Fruit fly (Drosophila melanogaster) whole organism, wandering third instar larva: ENCODE measurements around the gene CG45060.
A peak's percentile ranks its signal among the peaks of the same experiment; 100 is the strongest.

Experiments
- Abd-B ChIP-seq: fragments of >200 bp; optimal IDR thresholded peaks from 2 replicates; lab custom pipeline; 2017; ENCODE audit warnings: missing biosample characterization, missing genetic modification characterization
- CG32264 ChIP-seq: fragments of 200-800 bp; sonication (Bioruptor generic); optimal IDR thresholded peaks from 2 replicates; lab custom pipeline; 2016; ENCODE audit warnings: missing biosample characterization, missing genetic modification characterization
- CG9705 ChIP-seq: fragments of 200-800 bp; sonication (Bioruptor generic); optimal IDR thresholded peaks from 2 replicates; lab custom pipeline; 2018; ENCODE audit warnings: missing biosample characterization, mild to moderate bottlenecking, missing genetic modification characterization
- CrebA ChIP-seq: fragments of 200-800 bp; sonication (Bioruptor generic); optimal IDR thresholded peaks from 2 replicates; lab custom pipeline; 2016; ENCODE audit warnings: missing biosample characterization, mild to moderate bottlenecking, missing genetic modification characterization, borderline replicate concordance
- Dfd ChIP-seq: fragments of >200 bp; optimal IDR thresholded peaks from 2 replicates; lab custom pipeline; 2017; ENCODE audit warnings: missing biosample characterization, missing genetic modification characterization
- Dif ChIP-seq: fragments of 200-275, 200-300 bp; sonication (Bioruptor generic); optimal IDR thresholded peaks from 2 replicates; lab custom pipeline; 2018; ENCODE audit warnings: missing biosample characterization, missing genetic modification characterization; ENCODE audit not compliant: partially characterized antibody
- GATAd ChIP-seq: sonication (Bioruptor generic); optimal IDR thresholded peaks from 2 replicates; lab custom pipeline; 2016; ENCODE audit warnings: missing biosample characterization, missing genetic modification characterization
- HLH106 ChIP-seq: fragments of 200-800 bp; optimal IDR thresholded peaks from 3 replicates; lab custom pipeline; 2019; ENCODE audit warnings: missing biosample characterization, mild to moderate bottlenecking, missing genetic modification characterization, moderate library complexity
- Hnf4 ChIP-seq: fragments of 200-800 bp; sonication (Bioruptor generic); optimal IDR thresholded peaks from 2 replicates; lab custom pipeline; 2016; ENCODE audit warnings: missing biosample characterization, mild to moderate bottlenecking, missing genetic modification characterization
- Hr78 ChIP-seq: fragments of >200 bp; optimal IDR thresholded peaks from 2 replicates; lab custom pipeline; 2017; ENCODE audit warnings: missing biosample characterization, missing genetic modification characterization
- Hr83 ChIP-seq: fragments of 200-300 bp; sonication (Bioruptor generic); optimal IDR thresholded peaks from 2 replicates; lab custom pipeline; 2016; ENCODE audit warnings: missing biosample characterization, mild to moderate bottlenecking, missing genetic modification characterization, moderate library complexity; ENCODE audit not compliant: poor library complexity, severe bottlenecking
- Jra ChIP-seq: sonication (Bioruptor generic); optimal IDR thresholded peaks from 2 replicates; lab custom pipeline; 2016; ENCODE audit warnings: missing biosample characterization, missing genetic modification characterization
- Mio ChIP-seq: sonication (Bioruptor generic); optimal IDR thresholded peaks from 2 replicates; lab custom pipeline; 2016; ENCODE audit warnings: missing biosample characterization, missing genetic modification characterization
- Myc ChIP-seq: fragments of >200 bp; optimal IDR thresholded peaks from 2 replicates; lab custom pipeline; 2017
- N ChIP-seq: fragments of >200 bp; optimal IDR thresholded peaks from 2 replicates; lab custom pipeline; 2018; ENCODE audit warnings: missing biosample characterization, missing external identifiers, missing genetic modification characterization
- OdsH ChIP-seq: fragments of 200-800 bp; sonication (Bioruptor generic); optimal IDR thresholded peaks from 2 replicates; lab custom pipeline; 2016; ENCODE audit warnings: missing biosample characterization, mild to moderate bottlenecking, missing genetic modification characterization
- Rel ChIP-seq, 2 experiments: fragments of 200-800 bp; sonication (Bioruptor generic) in 1 of 2; optimal IDR thresholded peaks; 2 replicates in 1 of 2; 3 replicates in 1 of 2; lab custom pipeline; 2016 to 2019; ENCODE audit warnings: mild to moderate bottlenecking in 2 of 2, missing biosample characterization in 2 of 2, missing genetic modification characterization in 2 of 2, moderate library complexity in 1 of 2
- Sp1 ChIP-seq: fragments of 200-800 bp; sonication (Bioruptor generic); optimal IDR thresholded peaks from 3 replicates; lab custom pipeline; 2019; ENCODE audit warnings: missing biosample characterization, mild to moderate bottlenecking, missing genetic modification characterization, moderate library complexity
- Vsx2 ChIP-seq: fragments of 200-300, 225-300 bp; sonication (Bioruptor generic); optimal IDR thresholded peaks from 2 replicates; lab custom pipeline; 2018; ENCODE audit warnings: missing biosample characterization, missing genetic modification characterization; ENCODE audit not compliant: partially characterized antibody
- br ChIP-seq: fragments of 200-800 bp; sonication (Bioruptor generic); optimal IDR thresholded peaks from 2 replicates; lab custom pipeline; 2016; ENCODE audit warnings: missing biosample characterization, missing genetic modification characterization
- brk ChIP-seq: fragments of 200-800 bp; sonication (Bioruptor generic); optimal IDR thresholded peaks from 2 replicates; lab custom pipeline; 2016; ENCODE audit warnings: missing biosample characterization, mild to moderate bottlenecking, missing genetic modification characterization
- dl ChIP-seq, 2 experiments: fragments of 175-275, 200-275 bp in 1 of 2; fragments of 200-275 bp in 1 of 2; sonication (Bioruptor generic); optimal IDR thresholded peaks; lab custom pipeline; 2018; ENCODE audit warnings: mild to moderate bottlenecking in 2 of 2, missing biosample characterization in 2 of 2, missing genetic modification characterization in 2 of 2, moderate library complexity in 2 of 2; ENCODE audit not compliant: partially characterized antibody in 2 of 2, insufficient read depth in 1 of 2
- dmrt93B ChIP-seq: fragments of 200-800 bp; sonication (Bioruptor generic); optimal IDR thresholded peaks from 2 replicates; lab custom pipeline; 2018; ENCODE audit warnings: missing biosample characterization, mild to moderate bottlenecking, missing genetic modification characterization
- dsf ChIP-seq: sonication (Bioruptor generic); optimal IDR thresholded peaks from 2 replicates; lab custom pipeline; 2016; ENCODE audit warnings: missing biosample characterization, missing genetic modification characterization, borderline replicate concordance
- ey ChIP-seq: fragments of 200-800 bp; sonication (Bioruptor generic); optimal IDR thresholded peaks from 2 replicates; lab custom pipeline; 2016; ENCODE audit warnings: missing biosample characterization, missing genetic modification characterization
- foxo ChIP-seq, 2 experiments: fragments of 200-800 bp; sonication (Bioruptor generic); optimal IDR thresholded peaks; 2 replicates in 1 of 2; 3 replicates in 1 of 2; lab custom pipeline; 2016 to 2017; ENCODE audit warnings: missing biosample characterization in 2 of 2, missing genetic modification characterization in 2 of 2
- fru ChIP-seq: fragments of 200-800 bp; sonication (Bioruptor generic); optimal IDR thresholded peaks from 3 replicates; lab custom pipeline; 2016; ENCODE audit warnings: missing biosample characterization, mild to moderate bottlenecking, missing genetic modification characterization
- h ChIP-seq: fragments of 200-800 bp; sonication (Bioruptor generic); optimal IDR thresholded peaks from 3 replicates; lab custom pipeline; 2016; ENCODE audit warnings: missing biosample characterization, mild to moderate bottlenecking, missing genetic modification characterization
- jim ChIP-seq: fragments of 175-275, 200-325 bp; sonication (Bioruptor generic); optimal IDR thresholded peaks from 2 replicates; lab custom pipeline; 2016; ENCODE audit warnings: missing biosample characterization, mild to moderate bottlenecking, missing genetic modification characterization
- lola ChIP-seq: fragments of >200 bp; optimal IDR thresholded peaks from 2 replicates; lab custom pipeline; 2017; ENCODE audit warnings: missing biosample characterization, missing genetic modification characterization
- pan ChIP-seq: fragments of >200 bp; optimal IDR thresholded peaks from 2 replicates; lab custom pipeline; 2017
- psq ChIP-seq: fragments of 200-800 bp; sonication (Bioruptor generic); optimal IDR thresholded peaks from 3 replicates; lab custom pipeline; 2017; ENCODE audit warnings: missing biosample characterization, mild to moderate bottlenecking, missing genetic modification characterization, moderate library complexity
- rgr ChIP-seq: fragments of 200-800 bp; sonication (Bioruptor generic); optimal IDR thresholded peaks from 3 replicates; lab custom pipeline; 2016; ENCODE audit warnings: missing biosample characterization, mild to moderate bottlenecking, missing genetic modification characterization
- sage ChIP-seq: fragments of 200-800 bp; sonication (Bioruptor generic); optimal IDR thresholded peaks from 2 replicates; lab custom pipeline; 2016; ENCODE audit warnings: missing biosample characterization, mild to moderate bottlenecking, missing genetic modification characterization
- sv ChIP-seq: fragments of 200-800 bp; sonication (Bioruptor generic); optimal IDR thresholded peaks from 3 replicates; lab custom pipeline; 2016; ENCODE audit warnings: missing biosample characterization, missing genetic modification characterization
- tai ChIP-seq: sonication (Bioruptor generic); optimal IDR thresholded peaks from 2 replicates; lab custom pipeline; 2016; ENCODE audit warnings: missing biosample characterization, missing genetic modification characterization
- usp ChIP-seq: fragments of >200 bp; optimal IDR thresholded peaks from 2 replicates; lab custom pipeline; 2017; ENCODE audit warnings: missing biosample characterization, missing genetic modification characterization
- woc ChIP-seq: sonication (Bioruptor generic); optimal IDR thresholded peaks from 2 replicates; lab custom pipeline; 2016; ENCODE audit warnings: missing biosample characterization, mild to moderate bottlenecking, missing genetic modification characterization

Gene CG45060

dm6 chrX:9889686-9890085, 21.3 kb upstream of the CG45060 start:
- TF ChIP-seq Myc (lab: Kevin White, UChicago) (peak; percentile 58), dl (GFP tag; optimal IDR thresholded peaks at IDR 0.05; lab: Kevin White, UChicago; ENCODE audit: insufficient read depth in 1 of 2, partially characterized antibody in 2 of 2) (no peak)

- TF ChIP-seq Rel (GFP tag; optimal IDR thresholded peaks at IDR 0.05; lab: Kevin White, UChicago) (no peak), Rel (tag; optimal IDR thresholded peaks at IDR 0.05; lab: Kevin White, UChicago) (peak; percentile 78), GATAd (GFP tag; lab: Kevin White, UChicago) (no peak)
- TF ChIP-seq, all 38 proteins: peak for 1
Measured at dm6 chrX:9885363-9885762, 17.0 kb upstream of the CG45060 start.

dm6 chrX:9884221-9884620, 15.9 kb upstream of the CG45060 start, which contains the start of gene CG9691:
TSS of gene CG9691 (plus strand) at chrX:9884442.
- TF ChIP-seq CG9705 (GFP tag; lab: Kevin White, UChicago) (no peak), HLH106 (tag; lab: Kevin White, UChicago) (peak; percentile 1), h (no peak), woc (no peak), Myc (lab: Kevin White, UChicago) (no peak), CrebA (GFP tag; lab: Kevin White, UChicago) (no peak), foxo (GFP tag; optimal IDR thresholded peaks at IDR 0.05; lab: Kevin White, UChicago) (no peak), br (GFP tag; lab: Kevin White, UChicago) (no peak), tai (GFP tag; lab: Kevin White, UChicago) (no peak), lola (GFP tag; lab: Kevin White, UChicago) (no peak), psq (GFP tag; lab: Kevin White, UChicago) (no peak), Hnf4 (GFP tag; lab: Kevin White, UChicago) (peak; percentile 8), sage (no peak), Sp1 (GFP tag; lab: Kevin White, UChicago) (peak; percentile 40), Rel (GFP tag; optimal IDR thresholded peaks at IDR 0.05; lab: Kevin White, UChicago) (no peak), Rel (tag; optimal IDR thresholded peaks at IDR 0.05; lab: Kevin White, UChicago) (no peak), N (no peak), dl (GFP tag; optimal IDR thresholded peaks at IDR 0.05; lab: Kevin White, UChicago; ENCODE audit: insufficient read depth in 1 of 2, partially characterized antibody in 2 of 2) (no peak), ey (GFP tag; lab: Kevin White, UChicago) (no peak), Dfd (GFP tag; lab: Kevin White, UChicago) (no peak), jim (GFP tag; lab: Kevin White, UChicago) (no peak), Hr83 (GFP tag; lab: Kevin White, UChicago) (no peak), rgr (peak; percentile 1), brk (no peak), OdsH (GFP tag; lab: Kevin White, UChicago) (peak; percentile 17), fru (GFP tag; lab: Kevin White, UChicago) (no peak), Mio (GFP tag; lab: Kevin White, UChicago) (no peak), Vsx2 (GFP tag; lab: Kevin White, UChicago) (peak; percentile 58), dmrt93B (no peak), Abd-B (GFP tag; lab: Kevin White, UChicago) (no peak), dsf (GFP tag; lab: Kevin White, UChicago) (no peak), Jra (no peak), CG32264 (no peak), Dif (GFP tag; lab: Kevin White, UChicago) (no peak), usp (no peak), Hr78 (GFP tag; lab: Kevin White, UChicago) (no peak), pan (lab: Kevin White, UChicago) (no peak), sv (GFP tag; lab: Kevin White, UChicago) (no peak), GATAd (GFP tag; lab: Kevin White, UChicago) (no peak)
